Fruit fly (Drosophila melanogaster): ENCODE data around the gene Pp2B-14D.

Gene Pp2B-14D

dm6 chrX:16559514-16560510 is at the start of gene Pp2B-14D (continued):
- no peak for TF ChIP-seq CG17186 (GFP tag; optimal IDR thresholded peaks at IDR 0.05)
- no peak for TF ChIP-seq Xbp1 (GFP tag; optimal IDR thresholded peaks at IDR 0.05)
- TF ChIP-seq aop (GFP tag; IDR thresholded peaks at IDR 0.05): no peak
- TF ChIP-seq Hr39 (optimal IDR thresholded peaks at IDR 0.05): no peak
- no peak for TF ChIP-seq CG8388 (GFP tag; optimal IDR thresholded peaks at IDR 0.05)
- TF ChIP-seq ap (GFP tag; IDR thresholded peaks at IDR 0.05): no peak
- no peak for TF ChIP-seq H2.0 (GFP tag; IDR thresholded peaks at IDR 0.05)
- no peak for TF ChIP-seq H15 (GFP tag; IDR thresholded peaks at IDR 0.05)
- TF ChIP-seq ato (GFP tag; IDR thresholded peaks at IDR 0.05; ENCODE audit: partially characterized antibody): no peak
- TF ChIP-seq CG11398 (GFP tag; optimal IDR thresholded peaks at IDR 0.05): no peak
- no peak for TF ChIP-seq CG6854 (GFP tag; optimal IDR thresholded peaks at IDR 0.05)
- no peak for TF ChIP-seq CG10209 (GFP tag; optimal IDR thresholded peaks at IDR 0.05)
- TF ChIP-seq CG6254 (GFP tag; optimal IDR thresholded peaks at IDR 0.05): no peak
- TF ChIP-seq CG7928 (GFP tag; optimal IDR thresholded peaks at IDR 0.05): no peak
- no peak for TF ChIP-seq HLH3B (GFP tag; IDR thresholded peaks at IDR 0.05)
- TF ChIP-seq CTCF (GFP tag; optimal IDR thresholded peaks at IDR 0.05): peak; percentile 57
- TF ChIP-seq zfh1 (GFP tag; IDR thresholded peaks at IDR 0.05): no peak
- no peak for TF ChIP-seq HmgD (GFP tag; optimal IDR thresholded peaks at IDR 0.05)
- no peak for TF ChIP-seq wek (GFP tag; optimal IDR thresholded peaks at IDR 0.05)
- peak in 1 of 2 experiments; percentile 17 for TF ChIP-seq Pdp1 (GFP tag; optimal IDR thresholded peaks at IDR 0.05)
- TF ChIP-seq mam (GFP tag; optimal IDR thresholded peaks at IDR 0.05): no peak
- TF ChIP-seq CG9876 (GFP tag; optimal IDR thresholded peaks at IDR 0.05): no peak
- peak; percentile 26; the same call in 1 of the 2 replicates for TF ChIP-seq CG13287 (GFP tag; IDR thresholded peaks at IDR 0.05; ENCODE audit: partially characterized antibody)
- peak; percentile 26 for TF ChIP-seq abd-A (tag; optimal IDR thresholded peaks at IDR 0.05)
- no peak for TF ChIP-seq MTF-1 (GFP tag; optimal IDR thresholded peaks at IDR 0.05; ENCODE audit: borderline replicate concordance)
- no peak for TF ChIP-seq wdn (GFP tag; IDR thresholded peaks at IDR 0.05)
- TF ChIP-seq pho (GFP tag; optimal IDR thresholded peaks at IDR 0.05): no peak
- TF ChIP-seq NC2α (GFP tag; optimal IDR thresholded peaks at IDR 0.05): no peak
- TF ChIP-seq CG4854 (GFP tag; optimal IDR thresholded peaks at IDR 0.05): no peak
- no peak for TF ChIP-seq CG14965 (GFP tag; optimal IDR thresholded peaks at IDR 0.05; ENCODE audit: borderline replicate concordance)
- no peak for TF ChIP-seq Poxn (GFP tag; IDR thresholded peaks at IDR 0.05)
- TF ChIP-seq CG18011 (GFP tag; optimal IDR thresholded peaks at IDR 0.05): no peak
- peak; percentile 20 for TF ChIP-seq Hmr (GFP tag; optimal IDR thresholded peaks at IDR 0.05)
- no peak for TF ChIP-seq corto (GFP tag; optimal IDR thresholded peaks at IDR 0.05)
- no peak for TF ChIP-seq hkb (optimal IDR thresholded peaks at IDR 0.05)
- no peak for TF ChIP-seq hkb (GFP tag; IDR thresholded peaks at IDR 0.05)
- TF ChIP-seq fu2 (GFP tag; optimal IDR thresholded peaks at IDR 0.05): no peak
- no peak for TF ChIP-seq HLH4C (GFP tag; IDR thresholded peaks at IDR 0.05; ENCODE audit: partially characterized antibody)
- no peak for TF ChIP-seq HmgZ (tag; optimal IDR thresholded peaks at IDR 0.05)
- TF ChIP-seq Sox100B (GFP tag; optimal IDR thresholded peaks at IDR 0.05): no peak
- no peak for TF ChIP-seq CG4424 (GFP tag; optimal IDR thresholded peaks at IDR 0.05)
- no peak for TF ChIP-seq CG1024 (GFP tag; IDR thresholded peaks at IDR 0.05)
- TF ChIP-seq CG2712 (tag; optimal IDR thresholded peaks at IDR 0.05): no peak
- TF ChIP-seq CG7987 (GFP tag; optimal IDR thresholded peaks at IDR 0.05): no peak
- no peak for TF ChIP-seq CG10274 (GFP tag; optimal IDR thresholded peaks at IDR 0.05)
- TF ChIP-seq Drgx (GFP tag; IDR thresholded peaks at IDR 0.05): no peak
- TF ChIP-seq CG10565 (GFP tag; optimal IDR thresholded peaks at IDR 0.05): no peak
- peak; percentile 23 for TF ChIP-seq Lhr (GFP tag; optimal IDR thresholded peaks at IDR 0.05)
- TF ChIP-seq stc (GFP tag; IDR thresholded peaks at IDR 0.05): no peak
- TF ChIP-seq CG10321 (GFP tag; IDR thresholded peaks at IDR 0.05): no peak

Data from whole organism, embryonic.